Worm (Caenorhabditis elegans) whole organism, early embryonic: ENCODE measurements around the gene F35C11.6.

Experiments
- B0310.2 ChIP-seq: sonication (generic microtip); optimal IDR thresholded peaks from 2 replicates; lab custom pipeline; 2016; ENCODE audit warnings: mild to moderate bottlenecking, missing genetic modification characterization, missing compliant biosample characterization
- F13C5.2 ChIP-seq: sonication (generic microtip); optimal IDR thresholded peaks from 2 replicates; lab custom pipeline; 2017; ENCODE audit warnings: mild to moderate bottlenecking, missing genetic modification characterization, inconsistent platforms, missing compliant biosample characterization
- aly-1 ChIP-seq: sonication (generic microtip); optimal IDR thresholded peaks from 2 replicates; lab custom pipeline; 2016; ENCODE audit warnings: missing genetic modification characterization, missing compliant biosample characterization
- ama-1 ChIP-seq: fragments of 150-350 bp; optimal IDR thresholded peaks from 2 replicates; lab custom pipeline; 2014
- ceh-13 ChIP-seq: fragments of 200-800 bp; sonication (Bioruptor generic); optimal IDR thresholded peaks from 2 replicates; lab custom pipeline; 2018; ENCODE audit warnings: mild to moderate bottlenecking, missing genetic modification characterization, missing compliant biosample characterization
- ceh-36 ChIP-seq: sonication (generic microtip); optimal IDR thresholded peaks from 2 replicates; lab custom pipeline; 2016; ENCODE audit warnings: missing genetic modification characterization, inconsistent platforms, missing compliant biosample characterization
- ets-7 ChIP-seq: sonication (generic microtip); optimal IDR thresholded peaks from 2 replicates; lab custom pipeline; 2016; ENCODE audit warnings: missing genotype, missing genetic modification characterization, missing compliant biosample characterization
- flt-1 ChIP-seq: fragments of 200-800 bp; sonication (Bioruptor generic); IDR thresholded peaks from 2 replicates; pipeline ENCODE4 v1.3.6; 2022; ENCODE audit warnings: missing genetic modification characterization, missing compliant biosample characterization
- hmbx-1 ChIP-seq: sonication (generic microtip); optimal IDR thresholded peaks from 2 replicates; lab custom pipeline; 2016; ENCODE audit warnings: mild to moderate bottlenecking, missing genetic modification characterization, missing compliant biosample characterization
- hmg-4 ChIP-seq: fragments of 200-800 bp; sonication (Bioruptor generic); optimal IDR thresholded peaks from 2 replicates; lab custom pipeline; 2018; ENCODE audit warnings: mild to moderate bottlenecking, missing genetic modification characterization, missing compliant biosample characterization
- hnd-1 ChIP-seq: sonication (generic microtip); optimal IDR thresholded peaks from 2 replicates; lab custom pipeline; 2016; ENCODE audit warnings: missing genetic modification characterization, missing compliant biosample characterization
- pes-1 ChIP-seq: fragments of 200-800 bp; sonication (Bioruptor generic); IDR thresholded peaks from 2 replicates; pipeline ENCODE4 v1.3.6; 2022; ENCODE audit warnings: missing genetic modification reagents, missing genetic modification characterization, missing compliant biosample characterization
- scrt-1 ChIP-seq: fragments of 200-800 bp; sonication (Bioruptor generic); IDR thresholded peaks from 2 replicates; pipeline ENCODE4 v1.3.6; 2022; ENCODE audit warnings: missing genetic modification characterization, missing compliant biosample characterization
- sea-1 ChIP-seq: fragments of 200-800 bp; sonication (Bioruptor generic); conservative IDR thresholded peaks from 2 replicates; pipeline ENCODE4 v1.3.6; 2022; ENCODE audit warnings: missing genetic modification characterization, missing compliant biosample characterization
- tbx-11 ChIP-seq: fragments of 200-800 bp; sonication (Bioruptor generic); IDR thresholded peaks from 2 replicates; pipeline ENCODE4 v1.3.6; 2022; ENCODE audit warnings: missing genetic modification characterization, missing compliant biosample characterization
- tbx-37 ChIP-seq: fragments of 200-800 bp; sonication (Bioruptor generic); conservative IDR thresholded peaks from 2 replicates; pipeline ENCODE4 v1.3.6; 2022; ENCODE audit warnings: missing genetic modification reagents, missing genetic modification characterization, missing compliant biosample characterization
- tra-4 ChIP-seq: sonication (generic microtip); optimal IDR thresholded peaks from 2 replicates; lab custom pipeline; 2017; ENCODE audit warnings: missing genetic modification characterization, missing compliant biosample characterization

The F35C11.6 gene

ce11 chrII:8259038-8259437 is at the start of gene F35C11.6:
Gene F35C11.6 (minus strand): TSS chrII:8259138.
- TF ChIP-seq ceh-13 (GFP tag; lab: Kevin White, UChicago) = no peak
- TF ChIP-seq hmg-4 (GFP tag; lab: Kevin White, UChicago) = no peak
- no peak for TF ChIP-seq ets-7 (tag; lab: Kevin White, UChicago)
- TF ChIP-seq F13C5.2 (tag; lab: Kevin White, UChicago) = no peak
- no peak for TF ChIP-seq flt-1
- no peak for TF ChIP-seq scrt-1 (GFP tag; lab: Robert Waterston, UW)
- no peak for TF ChIP-seq sea-1 (GFP tag; lab: Robert Waterston, UW)
- no peak for TF ChIP-seq pes-1 (GFP tag; lab: Robert Waterston, UW)

- no peak for TF ChIP-seq ama-1 (lab: Kevin White, UChicago)
- TF ChIP-seq F13C5.2 (tag; lab: Kevin White, UChicago) = no peak
- no peak for TF ChIP-seq ets-7 (tag; lab: Kevin White, UChicago)
These were observed 49.4 kb upstream of the F35C11.6 start for ce11 chrII:8308314-8308713.

ce11 chrII:8295296-8295695 is 36.4 kb upstream of the F35C11.6 start, which contains the start of gene nlp-55:
Gene nlp-55 (minus strand): TSS chrII:8295396.
- TF ChIP-seq ama-1 (lab: Kevin White, UChicago) = no peak
- no peak for TF ChIP-seq hmg-4 (GFP tag; lab: Kevin White, UChicago)
- TF ChIP-seq sea-1 (GFP tag; lab: Robert Waterston, UW) = no peak
- TF ChIP-seq hmbx-1 (tag; lab: Kevin White, UChicago) = no peak
- no peak for TF ChIP-seq pes-1 (GFP tag; lab: Robert Waterston, UW)
- TF ChIP-seq ceh-13 (GFP tag; lab: Kevin White, UChicago) = no peak
- no peak for TF ChIP-seq tra-4 (tag; lab: Kevin White, UChicago)
- TF ChIP-seq ets-7 (tag; lab: Kevin White, UChicago) = no peak
- TF ChIP-seq tbx-11 = no peak
- no peak for TF ChIP-seq F13C5.2 (tag; lab: Kevin White, UChicago)
- no peak for TF ChIP-seq B0310.2 (tag; lab: Kevin White, UChicago)
- no peak for TF ChIP-seq aly-1
- no peak for TF ChIP-seq tbx-37 (GFP tag; lab: Robert Waterston, UW)
- TF ChIP-seq hnd-1 (tag; lab: Kevin White, UChicago) = no peak
- TF ChIP-seq ceh-36 = no peak
- TF ChIP-seq scrt-1 (GFP tag; lab: Robert Waterston, UW) = no peak
- TF ChIP-seq flt-1 = no peak

ce11 chrII:8283158-8283717 is 24.3 kb upstream of the F35C11.6 start, which contains the start of the genes nst-1 and cct-4:
Gene nst-1 (minus strand): TSS chrII:8283208.
Gene cct-4 (plus strand): TSS chrII:8283667.
- no peak for TF ChIP-seq B0310.2 (tag; lab: Kevin White, UChicago)
- no peak for TF ChIP-seq ets-7 (tag; lab: Kevin White, UChicago)
- no peak for TF ChIP-seq scrt-1 (GFP tag; lab: Robert Waterston, UW)
- TF ChIP-seq hmg-4 (GFP tag; lab: Kevin White, UChicago) = no peak
- TF ChIP-seq hnd-1 (tag; lab: Kevin White, UChicago) = no peak
- no peak for TF ChIP-seq hmbx-1 (tag; lab: Kevin White, UChicago)
- no peak for TF ChIP-seq tra-4 (tag; lab: Kevin White, UChicago)
- no peak for TF ChIP-seq pes-1 (GFP tag; lab: Robert Waterston, UW)

- TF ChIP-seq ceh-13 (GFP tag; lab: Kevin White, UChicago) = no peak
- no peak for TF ChIP-seq sea-1 (GFP tag; lab: Robert Waterston, UW)
- no peak for TF ChIP-seq F13C5.2 (tag; lab: Kevin White, UChicago)
- TF ChIP-seq flt-1 = no peak
- no peak for TF ChIP-seq pes-1 (GFP tag; lab: Robert Waterston, UW)
- no peak for TF ChIP-seq tbx-37 (GFP tag; lab: Robert Waterston, UW)
- no peak for TF ChIP-seq hmbx-1 (tag; lab: Kevin White, UChicago)
- TF ChIP-seq hmg-4 (GFP tag; lab: Kevin White, UChicago) = no peak
- TF ChIP-seq ama-1 (lab: Kevin White, UChicago) = no peak
- no peak for TF ChIP-seq B0310.2 (tag; lab: Kevin White, UChicago)
- TF ChIP-seq hnd-1 (tag; lab: Kevin White, UChicago) = no peak
- no peak for TF ChIP-seq aly-1
- no peak for TF ChIP-seq tbx-11
- TF ChIP-seq ceh-36 = no peak
- TF ChIP-seq tra-4 (tag; lab: Kevin White, UChicago) = no peak
- TF ChIP-seq ets-7 (tag; lab: Kevin White, UChicago) = no peak
- no peak for TF ChIP-seq scrt-1 (GFP tag; lab: Robert Waterston, UW)
These were observed 19.5 kb upstream of the F35C11.6 start, which contains the start of the genes mrpl-10 and clec-142 for ce11 chrII:8278415-8278814. Gene mrpl-10 (minus strand): TSS chrII:8278515. Gene clec-142 (plus strand): TSS chrII:8278678.

DNA sequence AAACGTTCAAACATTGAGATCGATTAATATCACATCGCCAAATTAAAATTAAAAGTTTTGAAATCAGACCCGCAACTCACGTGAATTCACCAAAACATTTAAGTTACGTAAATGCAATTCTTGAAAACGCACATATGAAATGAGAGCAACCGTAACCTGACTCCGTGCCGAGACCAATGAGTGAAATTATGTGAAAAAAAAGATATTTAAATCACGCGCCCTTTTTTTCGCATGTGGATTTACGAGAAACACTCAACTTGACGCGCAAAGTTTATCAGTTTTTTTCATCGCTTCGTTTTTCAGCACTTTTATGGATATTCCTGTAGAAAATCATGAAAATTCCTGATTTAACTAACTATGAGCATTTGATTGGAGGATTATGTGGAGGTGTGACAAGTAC is 17.1 kb upstream of the F35C11.6 start, which contains the start of the genes gei-14 and slc-25A32:
Gene gei-14, minus strand, starts transcription at position 175 of the 400 bp plus-strand sequence.
Gene slc-25A32, plus strand, starts transcription at position 242 of the 400 bp plus-strand sequence.
- TF ChIP-seq ets-7 (tag; lab: Kevin White, UChicago) (no peak), aly-1 (no peak), scrt-1 (GFP tag; lab: Robert Waterston, UW) (no peak), flt-1 (no peak), pes-1 (GFP tag; lab: Robert Waterston, UW) (no peak), hmbx-1 (tag; lab: Kevin White, UChicago) (no peak), hnd-1 (tag; lab: Kevin White, UChicago) (no peak), tra-4 (tag; lab: Kevin White, UChicago) (no peak), F13C5.2 (tag; lab: Kevin White, UChicago) (no peak), ceh-36 (no peak), ceh-13 (GFP tag; lab: Kevin White, UChicago) (no peak), tbx-37 (GFP tag; lab: Robert Waterston, UW) (no peak), tbx-11 (no peak)

- no peak for TF ChIP-seq ama-1 (lab: Kevin White, UChicago)
- TF ChIP-seq flt-1 = no peak
- TF ChIP-seq tbx-37 (GFP tag; lab: Robert Waterston, UW) = no peak
- TF ChIP-seq tra-4 (tag; lab: Kevin White, UChicago) = no peak
- no peak for TF ChIP-seq pes-1 (GFP tag; lab: Robert Waterston, UW)
- TF ChIP-seq sea-1 (GFP tag; lab: Robert Waterston, UW) = no peak
- TF ChIP-seq ceh-36 = no peak
- TF ChIP-seq F13C5.2 (tag; lab: Kevin White, UChicago) = no peak
- no peak for TF ChIP-seq hmg-4 (GFP tag; lab: Kevin White, UChicago)
- no peak for TF ChIP-seq scrt-1 (GFP tag; lab: Robert Waterston, UW)
- TF ChIP-seq tbx-11 = no peak
- TF ChIP-seq hnd-1 (tag; lab: Kevin White, UChicago) = no peak
- TF ChIP-seq aly-1 = no peak
- no peak for TF ChIP-seq hmbx-1 (tag; lab: Kevin White, UChicago)
- no peak for TF ChIP-seq ets-7 (tag; lab: Kevin White, UChicago)
- TF ChIP-seq B0310.2 (tag; lab: Kevin White, UChicago) = no peak
- TF ChIP-seq ceh-13 (GFP tag; lab: Kevin White, UChicago) = no peak
These were observed 14.1 kb upstream of the F35C11.6 start for ce11 chrII:8273060-8273459.
